Fruit fly (Drosophila melanogaster) whole organism, embryonic: ENCODE measurements around the gene kay.
A peak's percentile ranks its signal among the peaks of the same experiment; 100 is the strongest.

Experiments
- Atf6 ChIP-seq: fragments of 200-800 bp; sonication (Bioruptor generic); IDR thresholded peaks from 2 replicates; pipeline ENCODE4 v1.3.6; 2022; ENCODE audit warnings: missing biosample characterization, missing genetic modification characterization
- CG10274 ChIP-seq: fragments of 200-800 bp; sonication (Bioruptor generic); optimal IDR thresholded peaks from 3 replicates; lab custom pipeline; 2017; ENCODE audit warnings: missing biosample characterization, mild to moderate bottlenecking, missing genetic modification characterization
- CG12104 ChIP-seq: fragments of 200-800 bp; sonication (Bioruptor generic); optimal IDR thresholded peaks from 3 replicates; lab custom pipeline; 2016; ENCODE audit warnings: missing biosample characterization, missing genetic modification characterization
- CG12659 ChIP-seq: fragments of 200-800 bp; sonication (Bioruptor generic); optimal IDR thresholded peaks from 3 replicates; lab custom pipeline; 2017; ENCODE audit warnings: mild to moderate bottlenecking, missing biosample characterization, missing genetic modification reagents, missing genetic modification characterization
- CG14965 ChIP-seq: fragments of 200-800 bp; sonication (Bioruptor generic); optimal IDR thresholded peaks from 2 replicates; lab custom pipeline; 2016; ENCODE audit warnings: missing biosample characterization, missing genetic modification characterization, borderline replicate concordance
- CG15696 ChIP-seq: fragments of 200-800 bp; sonication (Bioruptor generic); optimal IDR thresholded peaks from 2 replicates; lab custom pipeline; 2019; ENCODE audit warnings: missing biosample characterization, mild to moderate bottlenecking, missing genetic modification characterization, moderate library complexity
- CG16779 ChIP-seq: fragments of 200-800 bp; sonication (Bioruptor generic); IDR thresholded peaks from 2 replicates; pipeline ENCODE4 v1.3.6; 2022; ENCODE audit warnings: missing biosample characterization, missing genetic modification characterization
- CG2678 ChIP-seq: fragments of 200-800 bp; sonication (Bioruptor generic); optimal IDR thresholded peaks from 3 replicates; lab custom pipeline; 2019; ENCODE audit warnings: missing biosample characterization, mild to moderate bottlenecking, missing genetic modification characterization, moderate library complexity
- CG32772 ChIP-seq: fragments of 200-800 bp; sonication (Bioruptor generic); IDR thresholded peaks from 2 replicates; pipeline ENCODE4 v1.3.6; 2022; ENCODE audit warnings: missing biosample characterization, missing genetic modification characterization
- CG34376 ChIP-seq: fragments of 200-800 bp; sonication (Bioruptor generic); optimal IDR thresholded peaks from 2 replicates; lab custom pipeline; 2018; ENCODE audit warnings: missing biosample characterization, mild to moderate bottlenecking, missing genetic modification characterization
- CG4617 ChIP-seq: fragments of 200-800 bp; sonication (Bioruptor generic); optimal IDR thresholded peaks from 3 replicates; lab custom pipeline; 2016; ENCODE audit warnings: missing biosample characterization, missing genetic modification characterization, borderline replicate concordance
- CG4854 ChIP-seq: fragments of 200-800 bp; sonication (Bioruptor generic); optimal IDR thresholded peaks from 2 replicates; lab custom pipeline; 2016; ENCODE audit warnings: missing biosample characterization, missing genetic modification characterization, inconsistent platforms
- CG6654 ChIP-seq: fragments of 200-800 bp; sonication (Bioruptor generic); optimal IDR thresholded peaks from 2 replicates; lab custom pipeline; 2017; ENCODE audit warnings: missing biosample characterization, mild to moderate bottlenecking, missing genetic modification characterization
- CG8765 ChIP-seq: fragments of 200-800 bp; sonication (Bioruptor generic); IDR thresholded peaks from 2 replicates; pipeline ENCODE4 v1.3.6; 2022; ENCODE audit warnings: missing biosample characterization, missing genetic modification characterization
- Doc3 ChIP-seq: fragments of 200-800 bp; sonication (Bioruptor generic); IDR thresholded peaks from 3 replicates; pipeline ENCODE4 v1.3.6; 2022; ENCODE audit warnings: missing biosample characterization, missing genetic modification characterization; ENCODE audit not compliant: partially characterized antibody
- GATAe ChIP-seq: fragments of 200-800 bp; sonication (Bioruptor generic); conservative IDR thresholded peaks from 2 replicates; pipeline ENCODE4 v1.3.6; 2022; ENCODE audit warnings: missing biosample characterization, missing genetic modification characterization
- H15 ChIP-seq: fragments of 200-800 bp; sonication (Bioruptor generic); IDR thresholded peaks from 3 replicates; pipeline ENCODE4 v1.3.6; 2022; ENCODE audit warnings: missing biosample characterization, missing genetic modification characterization
- Hr78 ChIP-seq, 2 experiments: fragments of 200-800 bp in 1 of 2; fragments of >200 bp in 1 of 2; sonication (Bioruptor generic) in 1 of 2; optimal IDR thresholded peaks; 2 replicates each; lab custom pipeline; 2017 to 2019; ENCODE audit warnings: missing biosample characterization in 2 of 2, missing genetic modification characterization in 2 of 2, mild to moderate bottlenecking in 1 of 2, moderate library complexity in 1 of 2
- Med ChIP-seq: fragments of 200-800 bp; sonication (Bioruptor generic); peaks from one replicate; lab custom pipeline; 2016; ENCODE audit warnings: missing biosample characterization, missing genetic modification characterization, mild to moderate bottlenecking, inconsistent platforms, moderate library complexity
- Sin3A ChIP-seq: fragments of >200 bp; optimal IDR thresholded peaks from 2 replicates; lab custom pipeline; 2018
- Sox102F ChIP-seq: fragments of 200-800 bp; sonication (Bioruptor generic); optimal IDR thresholded peaks from 2 replicates; lab custom pipeline; 2018; ENCODE audit warnings: missing biosample characterization, mild to moderate bottlenecking, missing genetic modification characterization, moderate library complexity
- Stat92E ChIP-seq, 3 experiments: fragments of >200 bp in 2 of 3; fragments of 200-800 bp in 1 of 3; sonication (Bioruptor generic) in 1 of 3; optimal IDR thresholded peaks; 2 replicates each; lab custom pipeline; 2017 to 2019; ENCODE audit warnings: missing biosample characterization in 3 of 3, missing genetic modification characterization in 3 of 3, mild to moderate bottlenecking in 1 of 3, moderate library complexity in 1 of 3
- ash1 ChIP-seq: fragments of 200-800 bp; sonication (Bioruptor generic); optimal IDR thresholded peaks from 2 replicates; lab custom pipeline; 2018; ENCODE audit warnings: missing biosample characterization, mild to moderate bottlenecking, missing genetic modification characterization
- chn ChIP-seq: fragments of 200-800 bp; sonication (Bioruptor generic); optimal IDR thresholded peaks from 2 replicates; lab custom pipeline; 2016; ENCODE audit warnings: missing biosample characterization, missing genetic modification characterization
- dimm ChIP-seq: fragments of 200-800 bp; sonication (Bioruptor generic); IDR thresholded peaks from 2 replicates; pipeline ENCODE4 v1.3.6; 2022; ENCODE audit warnings: missing biosample characterization, missing genetic modification characterization
- dpn ChIP-seq, 2 experiments: fragments of 200-800 bp; sonication (Bioruptor generic); optimal IDR thresholded peaks; 3 replicates each; lab custom pipeline; 2016; ENCODE audit warnings: missing biosample characterization in 2 of 2, missing genetic modification characterization in 2 of 2
- exex ChIP-seq: fragments of 200-800 bp; sonication (Bioruptor generic); optimal IDR thresholded peaks from 4 replicates; lab custom pipeline; 2018; ENCODE audit warnings: missing biosample characterization, mild to moderate bottlenecking, missing genetic modification characterization, moderate library complexity
- grn ChIP-seq: fragments of 200-800 bp; sonication (Bioruptor generic); optimal IDR thresholded peaks from 3 replicates; lab custom pipeline; 2017; ENCODE audit warnings: missing biosample characterization, missing genetic modification characterization
- jumu ChIP-seq: fragments of 200-800 bp; sonication (Bioruptor generic); optimal IDR thresholded peaks from 3 replicates; lab custom pipeline; 2016; ENCODE audit warnings: missing biosample characterization, missing genetic modification characterization
- lab ChIP-seq: fragments of 200-800 bp; sonication (Bioruptor generic); optimal IDR thresholded peaks from 3 replicates; lab custom pipeline; 2017; ENCODE audit warnings: missing biosample characterization, missing genetic modification characterization, mild to moderate bottlenecking, moderate library complexity, missing genetic modification reagents
- mam ChIP-seq: fragments of 200-800 bp; sonication (Bioruptor generic); optimal IDR thresholded peaks from 3 replicates; lab custom pipeline; 2016; ENCODE audit warnings: missing biosample characterization, missing genetic modification characterization
- mirr ChIP-seq: fragments of 200-800 bp; sonication (Bioruptor generic); optimal IDR thresholded peaks from 3 replicates; lab custom pipeline; 2018; ENCODE audit warnings: missing biosample characterization, mild to moderate bottlenecking, missing genetic modification characterization
- nau ChIP-seq: fragments of 200-800 bp; sonication (Bioruptor generic); optimal IDR thresholded peaks from 3 replicates; lab custom pipeline; 2017; ENCODE audit warnings: missing biosample characterization, mild to moderate bottlenecking, missing genetic modification characterization, missing genetic modification reagents
- pan ChIP-seq, 4 experiments: fragments of >200 bp in 3 of 4; fragments of 200-800 bp in 1 of 4; sonication (Bioruptor generic) in 1 of 4; optimal IDR thresholded peaks in 3 of 4; IDR thresholded peaks in 1 of 4; 2 replicates each; pipeline versions ENCODE4 v1.3.6 to Lab custom; 2017 to 2022; ENCODE audit warnings: missing biosample characterization in 2 of 4, missing genetic modification characterization in 2 of 4, mixed read lengths in 1 of 4
- pfk ChIP-seq: fragments of 200-800 bp; sonication (Bioruptor generic); optimal IDR thresholded peaks from 2 replicates; lab custom pipeline; 2018; ENCODE audit warnings: missing biosample characterization, mild to moderate bottlenecking, missing genetic modification characterization, moderate library complexity
- phol ChIP-seq: fragments of 200-800 bp; sonication (Bioruptor generic); optimal IDR thresholded peaks from 3 replicates; lab custom pipeline; 2018; ENCODE audit warnings: missing biosample characterization, mild to moderate bottlenecking, missing genetic modification characterization, moderate library complexity
- rib ChIP-seq: fragments of 200-800 bp; sonication (Bioruptor generic); IDR thresholded peaks from 2 replicates; pipeline ENCODE4 v1.3.6; 2022; ENCODE audit warnings: missing biosample characterization, missing genetic modification characterization
- sd ChIP-seq: fragments of 200-800 bp; sonication (Bioruptor generic); optimal IDR thresholded peaks from 3 replicates; lab custom pipeline; 2018; ENCODE audit warnings: missing biosample characterization, mild to moderate bottlenecking, missing genetic modification characterization, moderate library complexity
- sens ChIP-seq: fragments of 200-800 bp; sonication (Bioruptor generic); peaks from one replicate; lab custom pipeline; 2016; ENCODE audit warnings: missing biosample characterization, missing genetic modification characterization
- slp2 ChIP-seq: fragments of 200-800 bp; sonication (Bioruptor generic); optimal IDR thresholded peaks from 2 replicates; lab custom pipeline; 2016; ENCODE audit warnings: missing biosample characterization, missing genetic modification characterization
- sug ChIP-seq: fragments of 200-800 bp; optimal IDR thresholded peaks from 2 replicates; lab custom pipeline; 2019; ENCODE audit warnings: missing biosample characterization, mild to moderate bottlenecking, missing genetic modification characterization, moderate library complexity
- tap ChIP-seq: fragments of 200-800 bp; optimal IDR thresholded peaks from 3 replicates; lab custom pipeline; 2019; ENCODE audit warnings: missing biosample characterization, mild to moderate bottlenecking, missing genetic modification characterization, moderate library complexity
- tgo ChIP-seq: fragments of 200-800 bp; sonication (Bioruptor generic); IDR thresholded peaks from 3 replicates; pipeline ENCODE4 v1.3.6; 2022; ENCODE audit warnings: missing biosample characterization, missing genetic modification characterization
- tup ChIP-seq: fragments of 200-800 bp; sonication (Bioruptor generic); optimal IDR thresholded peaks from 2 replicates; lab custom pipeline; 2016; ENCODE audit warnings: missing biosample characterization, mild to moderate bottlenecking, missing genetic modification characterization, moderate library complexity
- tx ChIP-seq: fragments of 200-800 bp; sonication (Bioruptor generic); optimal IDR thresholded peaks from 2 replicates; lab custom pipeline; 2016; ENCODE audit warnings: missing biosample characterization, missing genetic modification characterization
- zfh1 ChIP-seq: fragments of 200-800 bp; sonication (Bioruptor generic); IDR thresholded peaks from 3 replicates; pipeline ENCODE4 v1.3.6; 2022; ENCODE audit warnings: missing biosample characterization, missing genetic modification characterization

kay gene

dm6 chr3R:29783210-29783609 is 17.4 kb downstream of the kay start (continued):
- no peak for TF ChIP-seq CG4854
- TF ChIP-seq Atf6 (GFP tag; lab: Robert Waterston, UW), result no peak
- TF ChIP-seq slp2, result no peak
- peak; percentile 0 for TF ChIP-seq Med (GFP tag; lab: Kevin White, UChicago)
- TF ChIP-seq GATAe (GFP tag; lab: Robert Waterston, UW), result peak; percentile 39; the same call in 1 of the 2 replicates
- TF ChIP-seq grn (GFP tag; lab: Kevin White, UChicago), result peak; percentile 21
- TF ChIP-seq CG10274 (GFP tag; lab: Kevin White, UChicago), result no peak
- TF ChIP-seq CG12659 (GFP tag; lab: Kevin White, UChicago), result no peak
- TF ChIP-seq CG32772 (GFP tag; lab: Robert Waterston, UW), result no peak
- no peak for TF ChIP-seq CG8765 (GFP tag; lab: Robert Waterston, UW)
- no peak for TF ChIP-seq CG6654 (GFP tag; lab: Kevin White, UChicago)
- TF ChIP-seq tap (tag; lab: Kevin White, UChicago), result no peak
- peak; percentile 35 for TF ChIP-seq CG2678 (tag; lab: Kevin White, UChicago)
- TF ChIP-seq dimm, result no peak
- peak; percentile 53 for TF ChIP-seq CG34376 (GFP tag; lab: Kevin White, UChicago)
- no peak for TF ChIP-seq Doc3 (GFP tag; lab: Robert Waterston, UW)
- no peak for TF ChIP-seq mam (GFP tag; lab: Kevin White, UChicago)
- TF ChIP-seq CG12104 (GFP tag; lab: Kevin White, UChicago), result no peak
- no peak for TF ChIP-seq CG4617
- TF ChIP-seq ash1, result no peak
- peak; percentile 86 for TF ChIP-seq exex (tag; lab: Kevin White, UChicago)
- TF ChIP-seq CG15696 (tag; lab: Kevin White, UChicago), result no peak
- TF ChIP-seq mirr, result no peak
- no peak for TF ChIP-seq jumu (GFP tag; lab: Kevin White, UChicago)
- TF ChIP-seq Sox102F (GFP tag; lab: Kevin White, UChicago), result no peak
- no peak for TF ChIP-seq CG16779 (GFP tag; lab: Robert Waterston, UW)
- no peak for TF ChIP-seq dpn (GFP tag; optimal IDR thresholded peaks at IDR 0.05; lab: Kevin White, UChicago)
- TF ChIP-seq sens (GFP tag; lab: Kevin White, UChicago), result peak; percentile 69
- TF ChIP-seq H15 (GFP tag; lab: Robert Waterston, UW), result no peak
- TF ChIP-seq sug (tag; lab: Kevin White, UChicago), result peak; percentile 9
- no peak for TF ChIP-seq tgo (GFP tag; lab: Robert Waterston, UW)
- TF ChIP-seq zfh1 (GFP tag; lab: Robert Waterston, UW), result no peak
- no peak for TF ChIP-seq tx (GFP tag; lab: Kevin White, UChicago)
- TF ChIP-seq lab (GFP tag; lab: Kevin White, UChicago), result peak; percentile 13
- TF ChIP-seq pan (optimal IDR thresholded peaks at IDR 0.05; lab: Kevin White, UChicago), result no peak
- TF ChIP-seq pan (GFP tag; optimal IDR thresholded peaks at IDR 0.05 in 1 of 2, IDR thresholded peaks at IDR 0.05 in 1 of 2), result peak in 1 of 2 experiments; percentile 8
- TF ChIP-seq chn, result no peak
- no peak for TF ChIP-seq Hr78 (GFP tag; optimal IDR thresholded peaks at IDR 0.05; lab: Kevin White, UChicago)
- TF ChIP-seq nau, result no peak
- no peak for TF ChIP-seq tup (GFP tag; lab: Kevin White, UChicago)
- no peak for TF ChIP-seq rib (GFP tag; lab: Robert Waterston, UW)
- no peak for TF ChIP-seq pfk
- TF ChIP-seq CG14965 (GFP tag; lab: Kevin White, UChicago), result no peak
- no peak for TF ChIP-seq Stat92E (GFP tag; optimal IDR thresholded peaks at IDR 0.05; lab: Kevin White, UChicago)
- TF ChIP-seq Sin3A (lab: Kevin White, UChicago), result no peak
- no peak for TF ChIP-seq phol
- TF ChIP-seq sd, result peak; percentile 79
